Worm (Caenorhabditis elegans): ENCODE data around the gene srd-55.

DNA sequence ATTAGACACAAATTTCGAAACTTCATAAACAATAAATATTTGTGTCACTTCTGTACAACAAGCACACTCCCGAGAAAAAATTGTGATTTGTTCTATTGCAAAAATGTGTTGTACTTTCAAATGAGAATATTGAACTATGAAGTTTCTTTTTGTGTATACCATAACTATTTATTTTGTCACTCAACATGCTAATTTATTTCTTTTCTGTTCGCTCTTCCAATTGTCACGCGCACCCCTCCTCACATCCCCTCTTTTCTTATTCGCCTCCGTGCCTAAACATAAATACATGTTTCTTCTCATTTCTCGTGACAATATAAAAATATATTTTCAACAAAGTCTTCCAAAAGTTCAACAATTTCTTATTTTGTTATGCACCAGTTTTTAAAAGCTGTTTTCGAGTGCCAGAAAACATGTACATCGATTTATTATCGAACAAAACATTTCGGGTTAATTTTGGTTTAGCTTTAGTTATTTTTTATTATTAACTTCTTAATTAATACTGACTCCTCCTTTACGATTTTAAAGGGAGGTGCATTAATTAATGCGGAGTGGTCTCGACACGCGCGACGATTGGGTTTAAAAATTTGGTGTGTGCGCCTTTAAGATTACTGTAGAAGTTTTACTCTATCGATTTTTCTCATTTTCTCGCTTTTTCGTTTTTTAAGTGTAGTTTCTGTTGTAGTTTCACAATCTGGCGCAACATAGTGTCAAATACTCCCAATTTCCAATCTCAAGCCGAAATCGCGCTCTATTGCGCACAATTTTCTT is 14.2 kb upstream of the srd-55 start:
- TF ChIP-seq fos-1 (tag; optimal IDR thresholded peaks at IDR 0.05): no peak
- no peak for TF ChIP-seq nhr-28 (tag; optimal IDR thresholded peaks at IDR 0.05)
- no peak for TF ChIP-seq nhr-76 (tag; optimal IDR thresholded peaks at IDR 0.05)
- TF ChIP-seq unc-62 (GFP tag; optimal IDR thresholded peaks at IDR 0.05): no peak
- TF ChIP-seq pha-4 (tag; optimal IDR thresholded peaks at IDR 0.05): no peak
- TF ChIP-seq nhr-237 (tag; optimal IDR thresholded peaks at IDR 0.05): no peak
- no peak for TF ChIP-seq ztf-4 (tag; optimal IDR thresholded peaks at IDR 0.05)

All from whole organism, L3 larva.